Fruit fly (Drosophila melanogaster): Measurements from ENCODE around the gene CG31097.

CG31097 gene

DNA sequence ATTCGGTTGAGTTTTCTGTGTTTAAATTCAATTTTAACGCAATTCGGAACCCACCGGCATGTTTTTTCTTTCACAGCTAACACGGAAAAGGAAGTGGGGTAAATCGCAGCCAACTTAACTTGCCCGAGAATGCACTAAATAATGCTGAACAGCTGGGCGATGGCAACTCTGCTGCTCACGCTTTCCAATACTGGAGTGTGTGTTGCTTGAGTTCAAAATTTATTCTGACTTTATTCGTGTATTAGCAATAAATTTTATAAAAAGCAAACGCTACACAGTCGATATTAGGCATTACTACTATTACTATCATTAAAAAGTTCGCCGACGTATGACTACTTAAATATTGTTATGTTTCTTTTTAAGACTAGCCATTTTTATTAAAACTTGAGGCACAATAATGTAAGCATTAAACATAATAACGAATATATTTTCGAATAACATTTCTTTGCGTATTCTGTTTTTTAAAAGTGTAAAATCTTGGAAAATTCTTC lies 50.2 kb downstream of the CG31097 start, which contains the start of the genes RpS27 and Nup37 (continued):
- TF ChIP-seq crp (GFP tag; optimal IDR thresholded peaks at IDR 0.05) (peak; percentile 47 to 90), E2f1 (GFP tag; IDR thresholded peaks at IDR 0.05) (peak; percentile 94), CG14965 (GFP tag; optimal IDR thresholded peaks at IDR 0.05; ENCODE audit: borderline replicate concordance) (peak; percentile 91), pan (optimal IDR thresholded peaks at IDR 0.05) (no peak), pan (GFP tag; optimal IDR thresholded peaks at IDR 0.05 in 1 of 2, IDR thresholded peaks at IDR 0.05 in 1 of 2) (peak in 1 of 2 experiments; percentile 97), Fer1 (GFP tag; optimal IDR thresholded peaks at IDR 0.05) (peak; percentile 98), CG8281 (tag; optimal IDR thresholded peaks at IDR 0.05) (peak; percentile 87), CG12219 (GFP tag; optimal IDR thresholded peaks at IDR 0.05) (peak; percentile 95), tll (GFP tag; optimal IDR thresholded peaks at IDR 0.05) (peak in 1 of 2 experiments; percentile 88), lilli (GFP tag; optimal IDR thresholded peaks at IDR 0.05) (peak; percentile 96), CG9437 (GFP tag; optimal IDR thresholded peaks at IDR 0.05) (peak; percentile 94), ap (GFP tag; IDR thresholded peaks at IDR 0.05) (peak; percentile 95), PHDP (tag; optimal IDR thresholded peaks at IDR 0.05) (peak; percentile 96), ash1 (GFP tag; optimal IDR thresholded peaks at IDR 0.05) (peak; percentile 99), CG14860 (GFP tag; IDR thresholded peaks at IDR 0.05; ENCODE audit: partially characterized antibody) (no peak), CG8765 (GFP tag; IDR thresholded peaks at IDR 0.05) (peak; percentile 89), en (GFP tag; optimal IDR thresholded peaks at IDR 0.05) (peak; percentile 98), CG17186 (GFP tag; optimal IDR thresholded peaks at IDR 0.05) (peak; percentile 96), mam (GFP tag; optimal IDR thresholded peaks at IDR 0.05) (peak; percentile 98), unpg (GFP tag; optimal IDR thresholded peaks at IDR 0.05) (peak; percentile 95), CG1529 (GFP tag; optimal IDR thresholded peaks at IDR 0.05) (peak; percentile 96), CG7963 (GFP tag; IDR thresholded peaks at IDR 0.05; ENCODE audit: partially characterized antibody) (no peak), yki (optimal IDR thresholded peaks at IDR 0.05) (no peak), gt (GFP tag; IDR thresholded peaks at IDR 0.05) (peak; percentile 96), GATAe (GFP tag; conservative IDR thresholded peaks at IDR 0.05) (peak; percentile 87), zen2 (GFP tag; IDR thresholded peaks at IDR 0.05; ENCODE audit: partially characterized antibody) (no peak), CG43689 (GFP tag; IDR thresholded peaks at IDR 0.05) (peak; percentile 95), Gsc (GFP tag; IDR thresholded peaks at IDR 0.05) (peak; percentile 83; the same call in 1 of the 2 replicates), Max (GFP tag; optimal IDR thresholded peaks at IDR 0.05) (peak; percentile 98), nerfin-1 (tag; optimal IDR thresholded peaks at IDR 0.05) (peak; percentile 94), lola (GFP tag; optimal IDR thresholded peaks at IDR 0.05) (peak in 1 of 3 experiments; percentile 83), CG15073 (GFP tag; optimal IDR thresholded peaks at IDR 0.05) (peak; percentile 68), Hmx (GFP tag; optimal IDR thresholded peaks at IDR 0.05) (peak; percentile 86), CG1233 (GFP tag; optimal IDR thresholded peaks at IDR 0.05) (peak; percentile 99), CG10321 (GFP tag; IDR thresholded peaks at IDR 0.05) (peak; percentile 84), CG8944 (GFP tag; optimal IDR thresholded peaks at IDR 0.05) (peak; percentile 98), CG9876 (GFP tag; optimal IDR thresholded peaks at IDR 0.05) (peak; percentile 99), slp2 (GFP tag; optimal IDR thresholded peaks at IDR 0.05) (peak; percentile 99), CG3065 (GFP tag; optimal IDR thresholded peaks at IDR 0.05) (peak; percentile 98), Asciz (GFP tag; optimal IDR thresholded peaks at IDR 0.05) (peak; percentile 98), tup (GFP tag; optimal IDR thresholded peaks at IDR 0.05) (peak; percentile 93), mirr (GFP tag; optimal IDR thresholded peaks at IDR 0.05) (peak; percentile 100), CG12299 (tag; optimal IDR thresholded peaks at IDR 0.05) (peak; percentile 93), unc-4 (GFP tag; IDR thresholded peaks at IDR 0.05; ENCODE audit: partially characterized antibody) (0 out of 2 replicates have a peak, but pooled peaks have one; percentile 21), CG10209 (GFP tag; optimal IDR thresholded peaks at IDR 0.05) (peak; percentile 99), Poxn (GFP tag; IDR thresholded peaks at IDR 0.05) (peak; percentile 84), CG7987 (GFP tag; optimal IDR thresholded peaks at IDR 0.05) (peak; percentile 100), CG30431 (GFP tag; optimal IDR thresholded peaks at IDR 0.05) (peak; percentile 98), dysf (GFP tag; IDR thresholded peaks at IDR 0.05) (peak; percentile 96)
